Worm (Caenorhabditis elegans) whole organism, late embryonic: Measurements from ENCODE around the gene bus-5.
A peak's percentile ranks its signal among the peaks of the same experiment; 100 is the strongest.

Experiments
- ahr-1 ChIP-seq: sonication (generic microtip); optimal IDR thresholded peaks from 2 replicates; lab custom pipeline; 2016; ENCODE audit warnings: missing genetic modification characterization, missing compliant biosample characterization
- ceh-14 ChIP-seq: sonication (generic microtip); optimal IDR thresholded peaks from 2 replicates; lab custom pipeline; 2016; ENCODE audit warnings: missing genotype, missing genetic modification characterization, missing compliant biosample characterization
- ceh-34 ChIP-seq: sonication (generic microtip); optimal IDR thresholded peaks from 2 replicates; lab custom pipeline; 2016; ENCODE audit warnings: mild to moderate bottlenecking, missing genetic modification characterization, missing compliant biosample characterization
- unc-42 ChIP-seq: sonication (generic microtip); optimal IDR thresholded peaks from 2 replicates; lab custom pipeline; 2016; ENCODE audit warnings: missing genotype, missing genetic modification characterization, missing compliant biosample characterization

ce11 chrX:2089434-2089833 lies 23.5 kb downstream of the bus-5 start, which contains the start of gene lsy-2:
- TF ChIP-seq ceh-14 (tag; lab: Kevin White, UChicago) (no peak), ahr-1 (tag; lab: Kevin White, UChicago) (no peak), unc-42 (tag; lab: Kevin White, UChicago) (no peak), ceh-34 (tag; lab: Kevin White, UChicago) (peak; percentile 41)
